Worm (Caenorhabditis elegans) whole organism, L1 larva: ENCODE data around the gene nars-2.

ENCODE experiments used
- blmp-1 ChIP-seq: fragments of 150-350 bp; optimal IDR thresholded peaks from 2 replicates; lab custom pipeline; 2014; ENCODE audit warnings: missing biosample characterization, missing genetic modification characterization
- egl-27 ChIP-seq, 2 experiments: fragments of 150-350 bp in 1 of 2; sonication (generic microtip); optimal IDR thresholded peaks; 3 replicates each; lab custom pipeline; 2017 to 2018; ENCODE audit warnings: missing biosample characterization in 2 of 2, missing genetic modification characterization in 2 of 2, missing genetic modification reagents in 2 of 2
- jun-1 ChIP-seq: fragments of 150-350 bp; optimal IDR thresholded peaks from 2 replicates; lab custom pipeline; 2014; ENCODE audit warnings: missing biosample characterization, missing genetic modification reagents, missing genetic modification characterization
- mdl-1 ChIP-seq, 2 experiments: fragments of 150-350 bp; optimal IDR thresholded peaks; 2 replicates each; lab custom pipeline; 2014 to 2017; ENCODE audit warnings: missing biosample characterization in 2 of 2, missing genetic modification characterization in 2 of 2, inconsistent platforms in 1 of 2
- nhr-11 ChIP-seq: fragments of 150-350 bp; optimal IDR thresholded peaks from 2 replicates; lab custom pipeline; 2014; ENCODE audit warnings: missing biosample characterization, missing genetic modification characterization
- nhr-237 ChIP-seq: fragments of 150-350 bp; optimal IDR thresholded peaks from 2 replicates; lab custom pipeline; 2014; ENCODE audit warnings: missing biosample characterization, missing genetic modification characterization
- nhr-76 ChIP-seq: sonication (generic microtip); optimal IDR thresholded peaks from 2 replicates; lab custom pipeline; 2017; ENCODE audit warnings: missing biosample characterization, missing genetic modification characterization
- sptf-1 ChIP-seq: fragments of 150-350 bp; optimal IDR thresholded peaks from 2 replicates; lab custom pipeline; 2014; ENCODE audit warnings: missing biosample characterization, missing genetic modification characterization
- unc-30 ChIP-seq: sonication (generic microtip); optimal IDR thresholded peaks from 2 replicates; lab custom pipeline; 2017; ENCODE audit warnings: missing biosample characterization, missing genetic modification characterization
- ztf-4 ChIP-seq: fragments of 150-350 bp; optimal IDR thresholded peaks from 2 replicates; lab custom pipeline; 2014; ENCODE audit warnings: missing biosample characterization, missing genetic modification characterization

DNA sequence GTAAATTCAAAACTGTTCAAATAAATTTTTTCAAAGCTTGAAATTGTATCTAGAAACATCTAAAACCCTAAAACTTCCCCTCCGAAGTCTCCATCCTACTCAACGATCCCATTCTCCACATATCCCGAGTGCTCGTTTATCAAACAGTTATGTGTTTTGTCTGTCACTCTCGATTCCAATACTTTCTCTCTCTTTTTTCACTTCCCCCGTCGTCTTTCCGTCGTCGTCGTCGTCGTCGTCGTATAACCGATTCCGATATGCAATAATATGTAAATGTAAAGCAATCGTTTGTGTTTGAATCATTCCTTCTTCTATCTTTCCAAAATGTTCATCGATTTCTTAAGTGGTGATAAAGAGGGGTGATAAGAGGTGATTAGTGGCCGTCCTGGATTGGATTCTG, 52.2 kb downstream of the nars-2 start:
- TF ChIP-seq sptf-1 (no peak), nhr-237 (tag; lab: Kevin White, UChicago) (no peak), egl-27 (tag; optimal IDR thresholded peaks at IDR 0.05; lab: Kevin White, UChicago) (no peak), mdl-1 (tag; optimal IDR thresholded peaks at IDR 0.05; lab: Kevin White, UChicago) (no peak), nhr-76 (no peak), nhr-11 (tag; lab: Kevin White, UChicago) (no peak), unc-30 (no peak), blmp-1 (peak; percentile 54), ztf-4 (no peak), jun-1 (no peak)
